Worm (Caenorhabditis elegans): ENCODE results near the gene M142.5.
A peak's percentile ranks its signal among the peaks of the same experiment; 100 is the strongest.

The M142.5 gene

ce11 chrIII:10906325-10906724 is 24.7 kb upstream of the M142.5 start:
- TF ChIP-seq hmg-11 (tag; optimal IDR thresholded peaks at IDR 0.05), result peak; percentile 25
- TF ChIP-seq aly-2 (tag; optimal IDR thresholded peaks at IDR 0.05), result no peak

DNA sequence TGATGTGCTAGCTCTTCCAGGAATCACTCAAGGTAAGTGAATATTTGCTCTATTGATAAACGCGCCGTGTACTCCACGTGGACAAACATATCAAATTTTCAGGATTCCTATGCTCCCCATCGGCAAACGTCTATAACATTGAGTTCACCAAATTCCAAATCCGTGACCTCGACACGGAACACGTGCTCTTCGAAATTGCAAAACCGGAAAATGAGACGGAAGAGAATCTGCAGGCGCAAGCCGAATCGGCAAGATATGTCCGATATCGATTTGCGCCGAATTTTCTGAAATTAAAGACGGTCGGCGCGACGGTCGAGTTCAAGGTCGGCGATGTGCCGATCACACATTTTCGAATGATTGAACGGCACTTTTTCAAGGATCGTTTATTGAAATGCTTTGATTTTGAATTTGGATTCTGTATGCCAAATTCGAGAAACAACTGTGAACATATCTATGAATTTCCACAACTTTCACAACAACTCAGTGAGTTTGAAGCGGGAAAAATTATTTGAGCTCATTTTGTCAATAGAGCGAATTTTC is 23.3 kb upstream of the M142.5 start:
- TF ChIP-seq elt-1 (tag; optimal IDR thresholded peaks at IDR 0.05) (peak; percentile 77), unc-39 (tag; optimal IDR thresholded peaks at IDR 0.05) (no peak)

ce11 chrIII:10908543-10908942 is 22.5 kb upstream of the M142.5 start:
- no peak for TF ChIP-seq nhr-28 (tag; optimal IDR thresholded peaks at IDR 0.05)
- TF ChIP-seq elt-1 (tag; optimal IDR thresholded peaks at IDR 0.05), result peak; percentile 16
- no peak for TF ChIP-seq nhr-67 (tag; optimal IDR thresholded peaks at IDR 0.05)

ce11 chrIII:10909166-10909565 is 21.8 kb upstream of the M142.5 start:
- TF ChIP-seq R02D3.7 (tag; optimal IDR thresholded peaks at IDR 0.05) (no peak), unc-62 (GFP tag; optimal IDR thresholded peaks at IDR 0.05) (no peak), elt-2 (tag; optimal IDR thresholded peaks at IDR 0.05) (no peak), elt-1 (tag; optimal IDR thresholded peaks at IDR 0.05) (no peak), lin-15B (tag; optimal IDR thresholded peaks at IDR 0.05) (no peak), pha-4 (tag; optimal IDR thresholded peaks at IDR 0.05) (no peak), sea-2 (GFP tag; optimal IDR thresholded peaks at IDR 0.05) (no peak), ZK546.5 (tag; optimal IDR thresholded peaks at IDR 0.05) (no peak), mdl-1 (tag; optimal IDR thresholded peaks at IDR 0.05) (no peak), fkh-2 (tag; optimal IDR thresholded peaks at IDR 0.05) (no peak), nhr-76 (tag; optimal IDR thresholded peaks at IDR 0.05) (no peak), eor-1 (tag; optimal IDR thresholded peaks at IDR 0.05) (no peak), nhr-23 (tag; optimal IDR thresholded peaks at IDR 0.05) (no peak)

ce11 chrIII:10911160-10911559 is 19.8 kb upstream of the M142.5 start, which contains the start of gene cut-6:
Gene cut-6 (plus strand): TSS chrIII:10911460.
- no peak for TF ChIP-seq mml-1 (tag; optimal IDR thresholded peaks at IDR 0.05)
- TF ChIP-seq sea-2 (GFP tag; optimal IDR thresholded peaks at IDR 0.05), result no peak
- TF ChIP-seq nhr-23 (tag; optimal IDR thresholded peaks at IDR 0.05), result peak; percentile 6
- TF ChIP-seq pqm-1 (tag; optimal IDR thresholded peaks at IDR 0.05), result no peak

DNA sequence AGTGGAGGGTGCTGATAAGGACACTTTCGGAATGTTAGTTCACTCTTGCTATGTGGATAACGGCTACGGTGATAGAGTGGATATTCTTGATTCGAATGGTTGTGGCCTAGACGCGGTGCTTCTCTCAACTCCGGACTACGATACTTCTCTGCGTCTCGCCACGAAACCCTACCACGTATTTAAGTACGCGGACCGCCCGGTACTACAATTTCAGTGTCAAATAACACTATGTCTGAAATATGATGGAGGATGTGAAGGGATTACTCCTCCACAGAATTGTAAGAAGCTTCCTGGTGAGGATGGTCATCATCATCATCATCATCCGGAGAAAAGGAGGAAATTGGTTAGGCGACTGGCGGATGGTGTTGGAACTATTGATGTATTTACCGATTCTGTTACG is 16.0 kb upstream of the M142.5 start:
- TF ChIP-seq fos-1 (tag; optimal IDR thresholded peaks at IDR 0.05), result no peak
- TF ChIP-seq mdl-1 (tag; optimal IDR thresholded peaks at IDR 0.05), result no peak
- TF ChIP-seq lin-39 (tag; optimal IDR thresholded peaks at IDR 0.05), result no peak
- no peak for TF ChIP-seq nhr-25 (tag; optimal IDR thresholded peaks at IDR 0.05)
- TF ChIP-seq egl-27 (tag; optimal IDR thresholded peaks at IDR 0.05), result no peak
- TF ChIP-seq ceh-16 (tag; optimal IDR thresholded peaks at IDR 0.05), result no peak
- TF ChIP-seq pha-4 (tag; optimal IDR thresholded peaks at IDR 0.05), result no peak
- TF ChIP-seq ama-1 (optimal IDR thresholded peaks at IDR 0.05), result no peak
- TF ChIP-seq elt-1 (tag; optimal IDR thresholded peaks at IDR 0.05), result no peak
- no peak for TF ChIP-seq nfya-1 (tag; optimal IDR thresholded peaks at IDR 0.05; ENCODE audit: insufficient read depth)
- TF ChIP-seq daf-12 (tag; optimal IDR thresholded peaks at IDR 0.05), result no peak
- no peak for TF ChIP-seq nhr-11 (tag; optimal IDR thresholded peaks at IDR 0.05)
- TF ChIP-seq snpc-4 (tag; optimal IDR thresholded peaks at IDR 0.05), result no peak

DNA sequence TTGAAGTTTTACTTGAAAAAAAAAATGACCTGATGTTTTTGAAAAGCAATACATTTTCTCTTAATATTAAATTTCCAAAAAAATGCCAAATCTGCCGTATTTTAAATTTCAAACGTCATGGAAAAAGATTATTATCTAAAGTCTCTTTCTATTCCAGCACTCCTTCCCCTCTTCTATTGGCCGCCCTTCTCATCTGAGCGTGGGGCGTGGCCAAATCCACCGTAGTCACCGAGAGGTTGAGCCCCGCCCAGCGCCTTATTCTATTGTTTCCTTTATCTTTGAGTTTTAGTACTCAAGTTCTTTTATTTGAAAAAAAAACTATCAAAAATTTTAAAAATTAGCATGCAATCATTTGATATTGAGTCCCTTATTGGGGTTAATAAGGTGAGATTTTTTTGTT is 11.0 kb upstream of the M142.5 start, which contains the start of gene vab-7:
Gene vab-7 (plus strand): TSS at position 301 of the 400 bp plus-strand sequence.
- TF ChIP-seq nfya-1 (tag; optimal IDR thresholded peaks at IDR 0.05; ENCODE audit: insufficient read depth) (peak; percentile 62), zag-1 (tag; optimal IDR thresholded peaks at IDR 0.05) (no peak), nhr-28 (tag; optimal IDR thresholded peaks at IDR 0.05) (no peak), snpc-4 (tag; optimal IDR thresholded peaks at IDR 0.05) (no peak), mdl-1 (tag; optimal IDR thresholded peaks at IDR 0.05) (no peak), ceh-82 (tag; optimal IDR thresholded peaks at IDR 0.05) (no peak), ceh-28 (tag; optimal IDR thresholded peaks at IDR 0.05) (no peak)

Measured in whole organism, L3 larva.